Worm (Caenorhabditis elegans) whole organism, early embryonic: ENCODE measurements around the gene str-9.
A peak's percentile ranks its signal among the peaks of the same experiment; 100 is the strongest.

Experiments
- B0310.2 ChIP-seq: sonication (generic microtip); optimal IDR thresholded peaks from 2 replicates; lab custom pipeline; 2016; ENCODE audit warnings: mild to moderate bottlenecking, missing genetic modification characterization, missing compliant biosample characterization
- F13C5.2 ChIP-seq: sonication (generic microtip); optimal IDR thresholded peaks from 2 replicates; lab custom pipeline; 2017; ENCODE audit warnings: mild to moderate bottlenecking, missing genetic modification characterization, inconsistent platforms, missing compliant biosample characterization
- aly-1 ChIP-seq: sonication (generic microtip); optimal IDR thresholded peaks from 2 replicates; lab custom pipeline; 2016; ENCODE audit warnings: missing genetic modification characterization, missing compliant biosample characterization
- ama-1 ChIP-seq: fragments of 150-350 bp; optimal IDR thresholded peaks from 2 replicates; lab custom pipeline; 2014
- ceh-13 ChIP-seq: fragments of 200-800 bp; sonication (Bioruptor generic); optimal IDR thresholded peaks from 2 replicates; lab custom pipeline; 2018; ENCODE audit warnings: mild to moderate bottlenecking, missing genetic modification characterization, missing compliant biosample characterization
- ceh-36 ChIP-seq: sonication (generic microtip); optimal IDR thresholded peaks from 2 replicates; lab custom pipeline; 2016; ENCODE audit warnings: missing genetic modification characterization, inconsistent platforms, missing compliant biosample characterization
- ets-7 ChIP-seq: sonication (generic microtip); optimal IDR thresholded peaks from 2 replicates; lab custom pipeline; 2016; ENCODE audit warnings: missing genotype, missing genetic modification characterization, missing compliant biosample characterization
- flt-1 ChIP-seq: fragments of 200-800 bp; sonication (Bioruptor generic); IDR thresholded peaks from 2 replicates; pipeline ENCODE4 v1.3.6; 2022; ENCODE audit warnings: missing genetic modification characterization, missing compliant biosample characterization
- hmbx-1 ChIP-seq: sonication (generic microtip); optimal IDR thresholded peaks from 2 replicates; lab custom pipeline; 2016; ENCODE audit warnings: mild to moderate bottlenecking, missing genetic modification characterization, missing compliant biosample characterization
- hmg-4 ChIP-seq: fragments of 200-800 bp; sonication (Bioruptor generic); optimal IDR thresholded peaks from 2 replicates; lab custom pipeline; 2018; ENCODE audit warnings: mild to moderate bottlenecking, missing genetic modification characterization, missing compliant biosample characterization
- hnd-1 ChIP-seq: sonication (generic microtip); optimal IDR thresholded peaks from 2 replicates; lab custom pipeline; 2016; ENCODE audit warnings: missing genetic modification characterization, missing compliant biosample characterization
- pes-1 ChIP-seq: fragments of 200-800 bp; sonication (Bioruptor generic); IDR thresholded peaks from 2 replicates; pipeline ENCODE4 v1.3.6; 2022; ENCODE audit warnings: missing genetic modification reagents, missing genetic modification characterization, missing compliant biosample characterization
- scrt-1 ChIP-seq: fragments of 200-800 bp; sonication (Bioruptor generic); IDR thresholded peaks from 2 replicates; pipeline ENCODE4 v1.3.6; 2022; ENCODE audit warnings: missing genetic modification characterization, missing compliant biosample characterization
- sea-1 ChIP-seq: fragments of 200-800 bp; sonication (Bioruptor generic); conservative IDR thresholded peaks from 2 replicates; pipeline ENCODE4 v1.3.6; 2022; ENCODE audit warnings: missing genetic modification characterization, missing compliant biosample characterization
- tbx-11 ChIP-seq: fragments of 200-800 bp; sonication (Bioruptor generic); IDR thresholded peaks from 2 replicates; pipeline ENCODE4 v1.3.6; 2022; ENCODE audit warnings: missing genetic modification characterization, missing compliant biosample characterization
- tbx-37 ChIP-seq: fragments of 200-800 bp; sonication (Bioruptor generic); conservative IDR thresholded peaks from 2 replicates; pipeline ENCODE4 v1.3.6; 2022; ENCODE audit warnings: missing genetic modification reagents, missing genetic modification characterization, missing compliant biosample characterization
- tra-4 ChIP-seq: sonication (generic microtip); optimal IDR thresholded peaks from 2 replicates; lab custom pipeline; 2017; ENCODE audit warnings: missing genetic modification characterization, missing compliant biosample characterization

The str-9 gene

ce11 chrV:15767385-15767784, 8.8 kb downstream of the str-9 start:
- peak; percentile 51; the same call in 1 of the 2 replicates for TF ChIP-seq scrt-1 (GFP tag; lab: Robert Waterston, UW)
- peak; percentile 73 for TF ChIP-seq pes-1 (GFP tag; lab: Robert Waterston, UW)
- peak; percentile 28; the same call in 1 of the 2 replicates for TF ChIP-seq flt-1

- no peak for TF ChIP-seq flt-1
These were observed 10.5 kb downstream of the str-9 start, which contains the start of gene F57A10.4 for ce11 chrV:15769072-15769471. Gene F57A10.4, plus strand, starts transcription at chrV:15769438.

DNA sequence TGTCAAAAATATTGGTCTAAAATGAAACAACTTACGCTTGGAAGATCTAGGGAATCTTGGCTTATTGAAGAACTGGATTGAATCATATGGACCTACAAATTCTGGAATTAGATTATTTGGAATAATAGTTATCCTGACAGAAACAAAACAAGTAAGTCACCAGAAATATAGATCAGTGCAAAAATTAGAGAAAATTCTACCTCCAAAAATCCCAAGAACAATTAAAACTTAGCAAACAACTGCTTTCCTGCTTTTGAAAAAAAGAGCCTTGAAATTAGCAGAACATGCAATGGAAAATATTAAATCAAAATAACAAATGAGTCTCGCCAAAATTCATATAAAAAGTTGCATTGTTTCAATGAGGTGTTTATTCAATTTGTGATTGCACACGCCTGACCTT, 14.6 kb downstream of the str-9 start, which contains the start of gene nhr-60:
TSS of gene nhr-60 (minus strand) at position 101 of the 400 bp plus-strand sequence.
- TF ChIP-seq tbx-37 (GFP tag; lab: Robert Waterston, UW) (no peak), ceh-13 (GFP tag; lab: Kevin White, UChicago) (no peak), tbx-11 (GFP tag; lab: Robert Waterston, UW) (no peak), hmg-4 (GFP tag; lab: Kevin White, UChicago) (no peak), pes-1 (GFP tag; lab: Robert Waterston, UW) (no peak), ama-1 (lab: Kevin White, UChicago) (no peak), B0310.2 (tag; lab: Kevin White, UChicago) (no peak), ceh-36 (tag; lab: Kevin White, UChicago) (no peak), scrt-1 (GFP tag; lab: Robert Waterston, UW) (no peak), ets-7 (no peak), sea-1 (no peak), aly-1 (tag; lab: Kevin White, UChicago) (no peak), hmbx-1 (no peak), F13C5.2 (tag; lab: Kevin White, UChicago) (no peak), hnd-1 (tag; lab: Kevin White, UChicago) (no peak)

DNA sequence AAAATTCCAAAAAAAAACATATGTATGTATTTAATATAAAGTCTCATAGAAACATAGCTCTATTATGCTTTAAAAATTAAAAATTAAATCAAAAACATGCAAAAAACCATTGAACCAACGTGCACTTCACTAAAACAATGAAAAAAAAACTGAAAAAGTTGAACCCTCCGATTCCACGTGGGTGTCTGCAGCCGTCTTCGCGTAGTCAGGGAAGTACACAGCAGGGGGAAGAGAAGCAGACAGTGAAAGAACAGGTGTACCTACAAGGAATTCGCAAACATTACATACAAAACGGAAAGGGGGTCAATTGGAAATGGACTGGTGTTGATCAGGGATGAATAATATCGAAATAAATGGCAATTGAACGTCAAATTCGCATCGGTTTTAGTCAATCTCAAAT, 15.4 kb downstream of the str-9 start:
- no peak for TF ChIP-seq hnd-1 (tag; lab: Kevin White, UChicago)
- no peak for TF ChIP-seq F13C5.2 (tag; lab: Kevin White, UChicago)
- no peak for TF ChIP-seq B0310.2 (tag; lab: Kevin White, UChicago)
- TF ChIP-seq tra-4: no peak
- TF ChIP-seq ets-7: no peak
- no peak for TF ChIP-seq hmg-4 (GFP tag; lab: Kevin White, UChicago)
- no peak for TF ChIP-seq sea-1
- TF ChIP-seq ceh-13 (GFP tag; lab: Kevin White, UChicago): no peak
- no peak for TF ChIP-seq scrt-1 (GFP tag; lab: Robert Waterston, UW)
- TF ChIP-seq pes-1 (GFP tag; lab: Robert Waterston, UW): no peak
- TF ChIP-seq flt-1: no peak
- no peak for TF ChIP-seq tbx-11 (GFP tag; lab: Robert Waterston, UW)
- TF ChIP-seq tbx-37 (GFP tag; lab: Robert Waterston, UW): no peak
- TF ChIP-seq ama-1 (lab: Kevin White, UChicago): no peak
- no peak for TF ChIP-seq ceh-36 (tag; lab: Kevin White, UChicago)

DNA sequence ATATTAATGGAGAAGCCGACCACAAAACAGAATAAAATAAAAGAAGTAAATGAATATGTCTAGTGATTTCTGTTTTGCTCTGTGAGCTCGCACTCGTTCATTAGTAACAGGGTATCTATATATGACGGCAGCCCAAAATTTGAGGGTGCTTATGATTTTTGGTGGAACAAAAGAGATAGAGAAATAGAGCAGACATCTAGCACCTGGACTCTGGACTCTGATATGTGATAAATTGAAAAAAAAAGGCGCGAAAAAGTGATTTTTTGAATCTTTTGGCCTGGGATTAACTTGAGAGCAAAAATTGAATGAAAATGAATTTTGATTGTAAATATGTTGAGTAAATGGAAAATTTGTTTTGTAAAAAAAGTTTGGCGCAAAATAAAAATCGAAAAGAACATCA, 18.1 kb downstream of the str-9 start, which contains the start of gene nhr-283:
TSS of gene nhr-283 (minus strand) at position 101 of the 400 bp plus-strand sequence.
- no peak for TF ChIP-seq ceh-36 (tag; lab: Kevin White, UChicago)
- TF ChIP-seq tbx-11 (GFP tag; lab: Robert Waterston, UW): no peak
- no peak for TF ChIP-seq scrt-1 (GFP tag; lab: Robert Waterston, UW)
- no peak for TF ChIP-seq ceh-13 (GFP tag; lab: Kevin White, UChicago)
- no peak for TF ChIP-seq ama-1 (lab: Kevin White, UChicago)
- TF ChIP-seq pes-1 (GFP tag; lab: Robert Waterston, UW): no peak

DNA sequence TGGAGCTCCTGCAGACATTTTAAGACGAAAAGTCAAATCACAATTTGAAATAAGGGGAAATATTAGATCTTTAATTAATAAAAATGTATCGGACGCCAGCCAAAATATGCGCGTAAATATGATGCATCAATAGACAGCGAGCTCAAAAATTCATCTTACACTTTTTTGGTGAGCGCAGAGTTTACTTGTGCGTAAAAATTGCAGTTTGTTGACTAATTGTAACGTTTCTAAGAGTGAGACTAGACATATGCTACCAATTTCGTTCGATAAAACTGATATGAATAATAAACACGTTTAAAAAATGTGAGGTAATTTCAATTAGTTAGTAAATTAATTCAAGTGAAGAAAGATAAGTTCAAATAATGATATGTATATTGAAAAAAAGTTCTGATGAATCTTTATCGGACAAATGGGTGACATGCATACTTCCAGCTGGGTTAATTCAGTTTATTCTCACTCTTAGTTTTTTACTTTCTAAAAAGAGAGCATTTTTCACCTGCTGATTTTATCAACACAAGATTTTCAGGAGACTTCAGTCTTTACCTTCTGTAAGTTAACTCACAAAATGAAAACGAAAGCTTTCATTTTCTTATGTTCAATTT, 20.7 kb downstream of the str-9 start, which contains the start of the genes nhr-285 and irld-52:
TSS of gene nhr-285 (minus strand) at position 101 of the 602 bp plus-strand sequence.
TSS of gene irld-52 (plus strand) at position 552 of the 602 bp plus-strand sequence.
- no peak for TF ChIP-seq ceh-13 (GFP tag; lab: Kevin White, UChicago)
- no peak for TF ChIP-seq F13C5.2 (tag; lab: Kevin White, UChicago)
- TF ChIP-seq ceh-36 (tag; lab: Kevin White, UChicago): no peak
- TF ChIP-seq tra-4: no peak
- no peak for TF ChIP-seq hmg-4 (GFP tag; lab: Kevin White, UChicago)
- no peak for TF ChIP-seq tbx-37 (GFP tag; lab: Robert Waterston, UW)
- no peak for TF ChIP-seq tbx-11 (GFP tag; lab: Robert Waterston, UW)

- TF ChIP-seq flt-1 (no peak), tbx-11 (GFP tag; lab: Robert Waterston, UW) (no peak), sea-1 (no peak), tra-4 (no peak), scrt-1 (GFP tag; lab: Robert Waterston, UW) (no peak), ceh-13 (GFP tag; lab: Kevin White, UChicago) (no peak), tbx-37 (GFP tag; lab: Robert Waterston, UW) (no peak), ets-7 (no peak), ceh-36 (tag; lab: Kevin White, UChicago) (no peak), hnd-1 (tag; lab: Kevin White, UChicago) (no peak), F13C5.2 (tag; lab: Kevin White, UChicago) (no peak), pes-1 (GFP tag; lab: Robert Waterston, UW) (no peak), ama-1 (lab: Kevin White, UChicago) (no peak), hmg-4 (GFP tag; lab: Kevin White, UChicago) (no peak), aly-1 (tag; lab: Kevin White, UChicago) (no peak)
These were observed 22.5 kb downstream of the str-9 start, which contains the start of gene T26E4.2 for ce11 chrV:15781086-15781485. Gene T26E4.2, plus strand, starts transcription at chrV:15781386.

DNA sequence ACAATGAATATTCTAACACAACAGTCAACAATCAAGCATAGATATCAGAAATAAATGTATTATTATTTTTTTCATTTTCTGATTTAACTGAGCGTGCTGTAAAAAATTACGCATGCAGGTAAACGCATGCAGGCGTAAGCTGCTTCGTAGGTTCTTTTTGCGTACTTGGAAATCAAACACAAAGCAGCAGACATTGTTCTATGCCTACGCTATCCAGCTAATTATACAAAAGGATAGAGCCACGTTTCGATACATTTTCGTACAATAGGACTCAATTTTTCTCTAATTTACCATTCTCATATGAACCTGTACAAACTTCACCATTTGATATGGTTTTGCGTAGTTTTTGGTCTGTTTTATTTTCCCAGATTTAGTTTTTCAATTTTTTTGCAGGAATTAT, 23.9 kb downstream of the str-9 start, which contains the start of gene T26E4.3:
TSS of gene T26E4.3 (plus strand) at position 301 of the 400 bp plus-strand sequence.
- no peak for TF ChIP-seq ets-7
- no peak for TF ChIP-seq hmg-4 (GFP tag; lab: Kevin White, UChicago)
- TF ChIP-seq B0310.2 (tag; lab: Kevin White, UChicago): no peak
- no peak for TF ChIP-seq ama-1 (lab: Kevin White, UChicago)
- no peak for TF ChIP-seq ceh-13 (GFP tag; lab: Kevin White, UChicago)
- TF ChIP-seq F13C5.2 (tag; lab: Kevin White, UChicago): no peak
- TF ChIP-seq ceh-36 (tag; lab: Kevin White, UChicago): no peak
- TF ChIP-seq tbx-11 (GFP tag; lab: Robert Waterston, UW): no peak
- TF ChIP-seq pes-1 (GFP tag; lab: Robert Waterston, UW): no peak
- TF ChIP-seq sea-1: no peak
- TF ChIP-seq hnd-1 (tag; lab: Kevin White, UChicago): no peak
